Fruit fly (Drosophila melanogaster) whole organism, embryonic: Measurements from ENCODE around the gene CG15047.

Source experiments
- CG10274 ChIP-seq: fragments of 200-800 bp; sonication (Bioruptor generic); optimal IDR thresholded peaks from 3 replicates; lab custom pipeline; 2017; ENCODE audit warnings: missing biosample characterization, mild to moderate bottlenecking, missing genetic modification characterization
- CG11085 ChIP-seq: fragments of 200-800 bp; sonication (Bioruptor generic); IDR thresholded peaks from 2 replicates; pipeline ENCODE4 v1.3.6; 2022; ENCODE audit warnings: missing biosample characterization, missing genetic modification characterization
- CG11456 ChIP-seq: fragments of 200-800 bp; sonication (Bioruptor generic); IDR thresholded peaks from 3 replicates; pipeline ENCODE4 v1.3.6; 2022; ENCODE audit warnings: missing biosample characterization, missing genetic modification characterization
- CG11696 ChIP-seq: fragments of 200-800 bp; sonication (Bioruptor generic); IDR thresholded peaks from 2 replicates; pipeline ENCODE4 v1.3.6; 2022; ENCODE audit warnings: missing biosample characterization, missing genetic modification characterization
- CG12744 ChIP-seq: fragments of 200-800 bp; sonication (Bioruptor generic); optimal IDR thresholded peaks from 2 replicates; lab custom pipeline; 2016; ENCODE audit warnings: missing biosample characterization, missing genetic modification characterization
- CG14050 ChIP-seq: fragments of 200-800 bp; sonication (Bioruptor generic); IDR thresholded peaks from 3 replicates; pipeline ENCODE4 v1.3.6; 2022; ENCODE audit warnings: missing biosample characterization, missing genetic modification characterization
- CG14667 ChIP-seq: fragments of 200-800 bp; sonication (Bioruptor generic); IDR thresholded peaks from 2 replicates; pipeline ENCODE4 v1.3.6; 2022; ENCODE audit warnings: missing biosample characterization, missing genetic modification characterization
- CG14965 ChIP-seq: fragments of 200-800 bp; sonication (Bioruptor generic); optimal IDR thresholded peaks from 2 replicates; lab custom pipeline; 2016; ENCODE audit warnings: missing biosample characterization, missing genetic modification characterization, borderline replicate concordance
- CG1602 ChIP-seq: fragments of 200-800 bp; sonication (Bioruptor generic); optimal IDR thresholded peaks from 3 replicates; lab custom pipeline; 2016; ENCODE audit warnings: missing biosample characterization, missing genetic modification characterization
- CG17361 ChIP-seq: fragments of 200-800 bp; sonication (Bioruptor generic); IDR thresholded peaks from 3 replicates; pipeline ENCODE4 v1.3.6; 2022; ENCODE audit warnings: missing biosample characterization, missing genetic modification characterization
- CG1832 ChIP-seq: fragments of 200-800 bp; sonication (Bioruptor generic); optimal IDR thresholded peaks from 2 replicates; lab custom pipeline; 2017; ENCODE audit warnings: missing biosample characterization, mild to moderate bottlenecking, missing genetic modification characterization, inconsistent platforms
- CG18599 ChIP-seq: fragments of 200-800 bp; sonication (Bioruptor generic); optimal IDR thresholded peaks from 3 replicates; lab custom pipeline; 2017; ENCODE audit warnings: missing biosample characterization, missing genetic modification characterization, mild to moderate bottlenecking, moderate library complexity, missing genetic modification reagents
- CG2202 ChIP-seq: fragments of 200-800 bp; sonication (Bioruptor generic); optimal IDR thresholded peaks from 2 replicates; lab custom pipeline; 2018; ENCODE audit warnings: missing biosample characterization, mild to moderate bottlenecking, missing genetic modification characterization
- CG42726 ChIP-seq: fragments of 200-800 bp; sonication (Bioruptor generic); IDR thresholded peaks from 2 replicates; pipeline ENCODE4 v1.3.6; 2022; ENCODE audit warnings: missing biosample characterization, missing genetic modification characterization; ENCODE audit not compliant: partially characterized antibody
- CG7357 ChIP-seq: fragments of 200-800 bp; sonication (Bioruptor generic); IDR thresholded peaks from 3 replicates; pipeline ENCODE4 v1.3.6; 2022; ENCODE audit warnings: missing biosample characterization, missing genetic modification characterization
- CG8290 ChIP-seq, 3 experiments: fragments of 200-800 bp; sonication (Bioruptor generic); optimal IDR thresholded peaks; 2 replicates each; lab custom pipeline; 2016 to 2019; ENCODE audit warnings: missing biosample characterization in 3 of 3, missing genetic modification characterization in 3 of 3, mild to moderate bottlenecking in 2 of 3, moderate library complexity in 1 of 3
- CG8359 ChIP-seq: fragments of 200-800 bp; sonication (Bioruptor generic); optimal IDR thresholded peaks from 2 replicates; lab custom pipeline; 2017; ENCODE audit warnings: missing biosample characterization, mild to moderate bottlenecking, missing genetic modification characterization, borderline replicate concordance
- CG9727 ChIP-seq: fragments of 200-800 bp; sonication (Bioruptor generic); optimal IDR thresholded peaks from 3 replicates; lab custom pipeline; 2017; ENCODE audit warnings: missing biosample characterization, mild to moderate bottlenecking, missing genetic modification characterization
- CG9932 ChIP-seq: fragments of 200-800 bp; sonication (Bioruptor generic); IDR thresholded peaks from 2 replicates; pipeline ENCODE4 v1.3.6; 2022; ENCODE audit warnings: missing biosample characterization, missing genetic modification characterization
- Dad ChIP-seq: fragments of 200-800 bp; sonication (Bioruptor generic); optimal IDR thresholded peaks from 3 replicates; lab custom pipeline; 2016; ENCODE audit warnings: missing biosample characterization, missing genetic modification characterization
- Dip3 ChIP-seq: fragments of 200-800 bp; sonication (Bioruptor generic); optimal IDR thresholded peaks from 3 replicates; lab custom pipeline; 2016; ENCODE audit warnings: missing biosample characterization, missing genetic modification characterization
- Ets97D ChIP-seq: fragments of 200-800 bp; sonication (Bioruptor generic); optimal IDR thresholded peaks from 3 replicates; lab custom pipeline; 2016; ENCODE audit warnings: missing biosample characterization, missing genetic modification characterization
- Hey ChIP-seq: fragments of 200-800 bp; sonication (Bioruptor generic); optimal IDR thresholded peaks from 3 replicates; lab custom pipeline; 2018; ENCODE audit warnings: missing biosample characterization, mild to moderate bottlenecking, missing genetic modification characterization
- Hr3 ChIP-seq: fragments of 200-800 bp; sonication (Bioruptor generic); optimal IDR thresholded peaks from 3 replicates; lab custom pipeline; 2016; ENCODE audit warnings: missing biosample characterization, missing genetic modification characterization
- Lim3 ChIP-seq: fragments of 200-800 bp; sonication (Bioruptor generic); IDR thresholded peaks from 2 replicates; pipeline ENCODE4 v1.3.6; 2022; ENCODE audit warnings: missing biosample characterization, missing genetic modification characterization
- Mes4 ChIP-seq: fragments of 200-800 bp; sonication (Bioruptor generic); optimal IDR thresholded peaks from 2 replicates; lab custom pipeline; 2016; ENCODE audit warnings: missing biosample characterization, missing genetic modification characterization
- Nf-YA ChIP-seq: fragments of 200-800 bp; sonication (Bioruptor generic); IDR thresholded peaks from 2 replicates; pipeline ENCODE4 v1.3.6; 2022; ENCODE audit warnings: missing biosample characterization, missing genetic modification characterization
- Nf-YC ChIP-seq: fragments of 200-800 bp; optimal IDR thresholded peaks from 3 replicates; lab custom pipeline; 2019; ENCODE audit warnings: missing biosample characterization, mild to moderate bottlenecking, missing genetic modification characterization, moderate library complexity
- Oli ChIP-seq: fragments of 200-800 bp; sonication (Bioruptor generic); optimal IDR thresholded peaks from 2 replicates; lab custom pipeline; 2018; ENCODE audit warnings: missing biosample characterization, mild to moderate bottlenecking, missing genetic modification characterization, moderate library complexity
- Poxn ChIP-seq: fragments of 200-800 bp; sonication (Bioruptor generic); IDR thresholded peaks from 2 replicates; pipeline ENCODE4 v1.3.6; 2022; ENCODE audit warnings: missing biosample characterization, missing genetic modification characterization
- Side ChIP-seq: fragments of 200-800 bp; sonication (Bioruptor generic); optimal IDR thresholded peaks from 2 replicates; lab custom pipeline; 2016; ENCODE audit warnings: missing biosample characterization, missing genetic modification characterization
- Trl ChIP-seq, 3 experiments: fragments of >200 bp in 2 of 3; fragments of 200-800 bp in 1 of 3; sonication (Bioruptor generic) in 1 of 3; optimal IDR thresholded peaks; 2 replicates in 1 of 3; 3 replicates in 2 of 3; lab custom pipeline; 2016 to 2017; ENCODE audit warnings: missing biosample characterization in 1 of 3, missing genetic modification characterization in 1 of 3
- ara ChIP-seq: fragments of 200-800 bp; sonication (Bioruptor generic); IDR thresholded peaks from 2 replicates; pipeline ENCODE4 v1.3.6; 2022; ENCODE audit warnings: missing biosample characterization, missing genetic modification characterization
- caup ChIP-seq: fragments of 200-800 bp; sonication (Bioruptor generic); optimal IDR thresholded peaks from 3 replicates; lab custom pipeline; 2017; ENCODE audit warnings: missing biosample characterization, mild to moderate bottlenecking, missing genetic modification characterization, moderate library complexity; ENCODE audit not compliant: severe bottlenecking
- chm ChIP-seq: fragments of 200-800 bp; sonication (Bioruptor generic); IDR thresholded peaks from 2 replicates; pipeline ENCODE4 v1.3.6; 2022; ENCODE audit warnings: missing biosample characterization, missing genetic modification characterization
- esg ChIP-seq: fragments of 200-800 bp; sonication (Bioruptor generic); conservative IDR thresholded peaks from 2 replicates; pipeline ENCODE4 v1.3.6; 2022; ENCODE audit warnings: missing biosample characterization, missing genetic modification characterization
- fu2 ChIP-seq: fragments of 200-800 bp; sonication (Bioruptor generic); optimal IDR thresholded peaks from 2 replicates; lab custom pipeline; 2016; ENCODE audit warnings: missing biosample characterization, missing genetic modification characterization
- gem ChIP-seq: fragments of 200-800 bp; sonication (Bioruptor generic); optimal IDR thresholded peaks from 2 replicates; lab custom pipeline; 2019; ENCODE audit warnings: missing biosample characterization, mild to moderate bottlenecking, missing genetic modification characterization, moderate library complexity
- jumu ChIP-seq: fragments of 200-800 bp; sonication (Bioruptor generic); optimal IDR thresholded peaks from 3 replicates; lab custom pipeline; 2016; ENCODE audit warnings: missing biosample characterization, missing genetic modification characterization
- klu ChIP-seq: fragments of 200-800 bp; sonication (Bioruptor generic); IDR thresholded peaks from 2 replicates; pipeline ENCODE4 v1.3.6; 2022; ENCODE audit warnings: missing biosample characterization, missing genetic modification characterization
- lbe ChIP-seq: fragments of 200-800 bp; sonication (Bioruptor generic); optimal IDR thresholded peaks from 2 replicates; lab custom pipeline; 2016; ENCODE audit warnings: missing biosample characterization, mild to moderate bottlenecking, missing genetic modification characterization
- mld ChIP-seq: fragments of 200-800 bp; sonication (Bioruptor generic); IDR thresholded peaks from 3 replicates; pipeline ENCODE4 v1.3.6; 2022; ENCODE audit warnings: missing biosample characterization, missing genetic modification characterization; ENCODE audit not compliant: partially characterized antibody
- nom ChIP-seq: fragments of 200-800 bp; sonication (Bioruptor generic); optimal IDR thresholded peaks from 2 replicates; lab custom pipeline; 2017; ENCODE audit warnings: missing biosample characterization, missing genetic modification characterization, mild to moderate bottlenecking, moderate library complexity, missing genetic modification reagents
- salm ChIP-seq: fragments of 200-800 bp; sonication (Bioruptor generic); optimal IDR thresholded peaks from 2 replicates; lab custom pipeline; 2018; ENCODE audit warnings: missing biosample characterization, mild to moderate bottlenecking, missing genetic modification characterization
- sug ChIP-seq: fragments of 200-800 bp; optimal IDR thresholded peaks from 2 replicates; lab custom pipeline; 2019; ENCODE audit warnings: missing biosample characterization, mild to moderate bottlenecking, missing genetic modification characterization, moderate library complexity
- ttk ChIP-seq: fragments of 200-800 bp; sonication (Bioruptor generic); IDR thresholded peaks from 2 replicates; pipeline ENCODE4 v2.1.2; 2022; ENCODE audit warnings: missing biosample characterization, missing genetic modification characterization
- vfl ChIP-seq: fragments of 200-800 bp; sonication (Bioruptor generic); optimal IDR thresholded peaks from 2 replicates; lab custom pipeline; 2016; ENCODE audit warnings: missing biosample characterization, missing genetic modification characterization
- zen2 ChIP-seq: fragments of 200-800 bp; sonication (Bioruptor generic); IDR thresholded peaks from 3 replicates; pipeline ENCODE4 v1.3.6; 2022; ENCODE audit warnings: missing biosample characterization, missing genetic modification characterization; ENCODE audit not compliant: partially characterized antibody
- zfh2 ChIP-seq: fragments of 200-800 bp; sonication (Bioruptor generic); optimal IDR thresholded peaks from 2 replicates; lab custom pipeline; 2016; ENCODE audit warnings: missing biosample characterization, missing genetic modification characterization

Gene CG15047

dm6 chrX:18515205-18515921 lies 13.1 kb upstream of the CG15047 start, which contains the start of the genes Bx and HisRS (continued):
- 0 out of 3 replicates have a peak, but pooled peaks have one; percentile 20 for TF ChIP-seq CG17361 (GFP tag; lab: Robert Waterston, UW)
- no peak for TF ChIP-seq gem
- TF ChIP-seq CG7357 (GFP tag; lab: Robert Waterston, UW) = no peak
- TF ChIP-seq Trl (optimal IDR thresholded peaks at IDR 0.05; lab: Kevin White, UChicago) = no peak
- TF ChIP-seq Trl (GFP tag; optimal IDR thresholded peaks at IDR 0.05; lab: Kevin White, UChicago) = no peak
- TF ChIP-seq CG18599 (GFP tag; lab: Kevin White, UChicago) = no peak
- no peak for TF ChIP-seq CG8359
- TF ChIP-seq esg = no peak
- no peak for TF ChIP-seq Dad (GFP tag; lab: Kevin White, UChicago)
- no peak for TF ChIP-seq CG8290 (GFP tag; optimal IDR thresholded peaks at IDR 0.05; lab: Kevin White, UChicago)
- TF ChIP-seq CG8290 (tag; optimal IDR thresholded peaks at IDR 0.05; lab: Kevin White, UChicago) = peak in 1 of 2 experiments; percentile 61
- TF ChIP-seq CG11456 = no peak
- no peak for TF ChIP-seq Poxn
- TF ChIP-seq CG2202 (tag; lab: Kevin White, UChicago) = no peak
- TF ChIP-seq jumu (GFP tag; lab: Kevin White, UChicago) = no peak
- no peak for TF ChIP-seq CG10274 (GFP tag; lab: Kevin White, UChicago)
- TF ChIP-seq Ets97D (GFP tag; lab: Kevin White, UChicago) = peak; percentile 64
- TF ChIP-seq CG11085 (GFP tag; lab: Robert Waterston, UW) = no peak
- no peak for TF ChIP-seq CG14965 (GFP tag; lab: Kevin White, UChicago)
- no peak for TF ChIP-seq CG9727
- no peak for TF ChIP-seq CG14667 (GFP tag; lab: Robert Waterston, UW)
- no peak for TF ChIP-seq fu2
- no peak for TF ChIP-seq zen2
- TF ChIP-seq Hr3 (GFP tag; lab: Kevin White, UChicago) = no peak
- no peak for TF ChIP-seq Nf-YC
- no peak for TF ChIP-seq klu (GFP tag; lab: Robert Waterston, UW)
- no peak for TF ChIP-seq mld (GFP tag; lab: Robert Waterston, UW)
- TF ChIP-seq ara (GFP tag; lab: Robert Waterston, UW) = no peak
- no peak for TF ChIP-seq Side (GFP tag; lab: Kevin White, UChicago)
- no peak for TF ChIP-seq CG1602
- TF ChIP-seq CG11696 (GFP tag; lab: Robert Waterston, UW) = no peak
- TF ChIP-seq sug (tag; lab: Kevin White, UChicago) = peak; percentile 5
- TF ChIP-seq Oli (tag; lab: Kevin White, UChicago) = no peak
- TF ChIP-seq Hey (tag; lab: Kevin White, UChicago) = no peak
- no peak for TF ChIP-seq nom (GFP tag; lab: Kevin White, UChicago)
- TF ChIP-seq Mes4 = no peak
- no peak for TF ChIP-seq Nf-YA (GFP tag; lab: Robert Waterston, UW)
- TF ChIP-seq CG9932 (GFP tag; lab: Robert Waterston, UW) = no peak; the same call in 1 of the 2 replicates
- no peak for TF ChIP-seq ttk (GFP tag; lab: Robert Waterston, UW)
- no peak for TF ChIP-seq CG14050 (GFP tag; lab: Robert Waterston, UW)
- no peak for TF ChIP-seq vfl (GFP tag; lab: Kevin White, UChicago)
- TF ChIP-seq Lim3 (GFP tag; lab: Robert Waterston, UW) = no peak
- TF ChIP-seq zfh2 (GFP tag; lab: Kevin White, UChicago) = no peak
- TF ChIP-seq CG42726 (GFP tag; lab: Robert Waterston, UW) = peak; percentile 59
- TF ChIP-seq chm (GFP tag; lab: Robert Waterston, UW) = no peak
- TF ChIP-seq Dip3 (GFP tag; lab: Kevin White, UChicago) = no peak
- TF ChIP-seq CG1832 (GFP tag; lab: Kevin White, UChicago) = no peak
- peak; percentile 10 for TF ChIP-seq caup (GFP tag; lab: Kevin White, UChicago)
- TF ChIP-seq lbe = no peak
- TF ChIP-seq salm (tag; lab: Kevin White, UChicago) = no peak
- no peak for TF ChIP-seq CG12744
